Fruit fly (Drosophila melanogaster): ENCODE measurements around the gene CDase.

- TF ChIP-seq CG32264 (GFP tag; optimal IDR thresholded peaks at IDR 0.05): no peak
- no peak for TF ChIP-seq OdsH (GFP tag; optimal IDR thresholded peaks at IDR 0.05)
- TF ChIP-seq CG9705 (GFP tag; optimal IDR thresholded peaks at IDR 0.05): no peak
- TF ChIP-seq ey (GFP tag; optimal IDR thresholded peaks at IDR 0.05): no peak
- no peak for TF ChIP-seq Myc (optimal IDR thresholded peaks at IDR 0.05)
- TF ChIP-seq Sp1 (GFP tag; optimal IDR thresholded peaks at IDR 0.05): no peak
- TF ChIP-seq HLH106 (tag; optimal IDR thresholded peaks at IDR 0.05): no peak
- TF ChIP-seq psq (GFP tag; optimal IDR thresholded peaks at IDR 0.05): no peak
- TF ChIP-seq Abd-B (GFP tag; optimal IDR thresholded peaks at IDR 0.05): no peak
- no peak for TF ChIP-seq CrebA (GFP tag; optimal IDR thresholded peaks at IDR 0.05; ENCODE audit: borderline replicate concordance)
- TF ChIP-seq Hr78 (GFP tag; optimal IDR thresholded peaks at IDR 0.05): no peak
- TF ChIP-seq usp (GFP tag; optimal IDR thresholded peaks at IDR 0.05): no peak
Measured at dm6 chr3R:30416765-30417274, 42.5 kb upstream of the CDase start.
